Fruit fly (Drosophila melanogaster) whole organism, embryonic: Measurements from ENCODE around the gene Cyt-c1L.
A peak's percentile ranks its signal among the peaks of the same experiment; 100 is the strongest.

ENCODE experiments used
- ATbp ChIP-seq: fragments of 200-800 bp; sonication (Bioruptor generic); optimal IDR thresholded peaks from 2 replicates; lab custom pipeline; 2017; ENCODE audit warnings: missing biosample characterization, mild to moderate bottlenecking, missing genetic modification characterization, missing genetic modification reagents
- Adf1 ChIP-seq: fragments of 200-800 bp; sonication (Bioruptor generic); IDR thresholded peaks from 2 replicates; pipeline ENCODE4 v1.3.6; 2022; ENCODE audit warnings: missing biosample characterization, missing genetic modification characterization
- C15 ChIP-seq: fragments of 200-800 bp; sonication (Bioruptor generic); IDR thresholded peaks from 3 replicates; pipeline ENCODE4 v1.3.6; 2022; ENCODE audit warnings: missing biosample characterization, missing genetic modification characterization
- CG10147 ChIP-seq: fragments of 200-800 bp; sonication (Bioruptor generic); optimal IDR thresholded peaks from 2 replicates; lab custom pipeline; 2019; ENCODE audit warnings: missing biosample characterization, mild to moderate bottlenecking, missing genetic modification characterization, moderate library complexity
- CG10366 ChIP-seq: fragments of 200-800 bp; sonication (Bioruptor generic); IDR thresholded peaks from 2 replicates; pipeline ENCODE4 v1.3.6; 2022; ENCODE audit warnings: missing biosample characterization, missing genetic modification characterization
- CG12155 ChIP-seq: fragments of 200-800 bp; sonication (Bioruptor generic); optimal IDR thresholded peaks from 3 replicates; lab custom pipeline; 2016; ENCODE audit warnings: missing biosample characterization, missing genetic modification characterization
- CG1233 ChIP-seq: fragments of 200-800 bp; sonication (Bioruptor generic); optimal IDR thresholded peaks from 4 replicates; lab custom pipeline; 2018; ENCODE audit warnings: missing biosample characterization, mild to moderate bottlenecking, missing genetic modification characterization
- CG13775 ChIP-seq: fragments of 200-800 bp; sonication (Bioruptor generic); optimal IDR thresholded peaks from 3 replicates; lab custom pipeline; 2017; ENCODE audit warnings: missing biosample characterization, mild to moderate bottlenecking, missing genetic modification characterization
- CG14014 ChIP-seq: fragments of 200-800 bp; sonication (Bioruptor generic); IDR thresholded peaks from 2 replicates; pipeline ENCODE4 v1.3.6; 2022; ENCODE audit warnings: missing biosample characterization, missing genetic modification characterization
- CG1647 ChIP-seq: fragments of 200-800 bp; sonication (Bioruptor generic); optimal IDR thresholded peaks from 3 replicates; lab custom pipeline; 2016; ENCODE audit warnings: missing biosample characterization, missing genetic modification characterization
- CG17328 ChIP-seq: fragments of 200-800 bp; sonication (Bioruptor generic); IDR thresholded peaks from 2 replicates; pipeline ENCODE4 v1.3.6; 2022; ENCODE audit warnings: missing biosample characterization, missing genetic modification characterization
- CG17359 ChIP-seq: fragments of 200-800 bp; sonication (Bioruptor generic); optimal IDR thresholded peaks from 3 replicates; lab custom pipeline; 2018; ENCODE audit warnings: missing biosample characterization, mild to moderate bottlenecking, missing genetic modification characterization, moderate library complexity
- CG18262 ChIP-seq: fragments of 200-800 bp; optimal IDR thresholded peaks from 3 replicates; lab custom pipeline; 2019; ENCODE audit warnings: missing biosample characterization, mild to moderate bottlenecking, missing genetic modification characterization, moderate library complexity
- CG2199 ChIP-seq: fragments of 200-800 bp; sonication (Bioruptor generic); IDR thresholded peaks from 3 replicates; pipeline ENCODE4 v1.3.6; 2022; ENCODE audit warnings: missing biosample characterization, missing genetic modification characterization
- CG30020 ChIP-seq: fragments of 200-800 bp; optimal IDR thresholded peaks from 2 replicates; lab custom pipeline; 2019; ENCODE audit warnings: missing biosample characterization, mild to moderate bottlenecking, missing genetic modification characterization, moderate library complexity
- CG4328 ChIP-seq: fragments of 200-800 bp; sonication (Bioruptor generic); optimal IDR thresholded peaks from 3 replicates; lab custom pipeline; 2017; ENCODE audit warnings: missing biosample characterization, missing genetic modification reagents, missing genetic modification characterization
- CG4360 ChIP-seq: fragments of 200-800 bp; sonication (Bioruptor generic); IDR thresholded peaks from 2 replicates; pipeline ENCODE4 v1.3.6; 2022; ENCODE audit warnings: missing biosample characterization, missing genetic modification characterization
- CG6854 ChIP-seq: fragments of 200-800 bp; sonication (Bioruptor generic); optimal IDR thresholded peaks from 3 replicates; lab custom pipeline; 2017; ENCODE audit warnings: missing biosample characterization, mild to moderate bottlenecking, missing genetic modification characterization
- CG7372 ChIP-seq: fragments of 200-800 bp; sonication (Bioruptor generic); IDR thresholded peaks from 2 replicates; pipeline ENCODE4 v1.3.6; 2022; ENCODE audit warnings: missing biosample characterization, missing genetic modification characterization
- CG8281 ChIP-seq: fragments of 200-800 bp; sonication (Bioruptor generic); optimal IDR thresholded peaks from 2 replicates; lab custom pipeline; 2018; ENCODE audit warnings: missing biosample characterization, mild to moderate bottlenecking, missing genetic modification characterization, moderate library complexity
- CG9609 ChIP-seq: fragments of 200-800 bp; sonication (Bioruptor generic); optimal IDR thresholded peaks from 3 replicates; lab custom pipeline; 2016; ENCODE audit warnings: missing biosample characterization, missing genetic modification characterization
- D ChIP-seq, 2 experiments: fragments of 200-800 bp in 1 of 2; fragments of >200 bp in 1 of 2; sonication (Bioruptor generic) in 1 of 2; optimal IDR thresholded peaks; 2 replicates in 1 of 2; 3 replicates in 1 of 2; lab custom pipeline; 2017; ENCODE audit warnings: mild to moderate bottlenecking in 1 of 2, missing biosample characterization in 1 of 2, missing genetic modification characterization in 1 of 2, missing genetic modification reagents in 1 of 2
- GATAe ChIP-seq: fragments of 200-800 bp; sonication (Bioruptor generic); conservative IDR thresholded peaks from 2 replicates; pipeline ENCODE4 v1.3.6; 2022; ENCODE audit warnings: missing biosample characterization, missing genetic modification characterization
- Hr3 ChIP-seq: fragments of 200-800 bp; sonication (Bioruptor generic); optimal IDR thresholded peaks from 3 replicates; lab custom pipeline; 2016; ENCODE audit warnings: missing biosample characterization, missing genetic modification characterization
- MBD-R2 ChIP-seq: fragments of 200-800 bp; sonication (Bioruptor generic); IDR thresholded peaks from 2 replicates; pipeline ENCODE4 v1.3.6; 2022; ENCODE audit warnings: missing biosample characterization, missing genetic modification characterization
- MESR4 ChIP-seq: fragments of 200-800 bp; sonication (Bioruptor generic); optimal IDR thresholded peaks from 2 replicates; lab custom pipeline; 2018; ENCODE audit warnings: missing biosample characterization, mild to moderate bottlenecking, missing genetic modification characterization, moderate library complexity
- NC2α ChIP-seq: fragments of 200-800 bp; sonication (Bioruptor generic); optimal IDR thresholded peaks from 2 replicates; lab custom pipeline; 2016; ENCODE audit warnings: missing biosample characterization, missing genetic modification characterization
- Neu2 ChIP-seq: fragments of 200-800 bp; sonication (Bioruptor generic); optimal IDR thresholded peaks from 3 replicates; lab custom pipeline; 2016; ENCODE audit warnings: missing biosample characterization, missing genetic modification characterization, borderline replicate concordance
- Six4 ChIP-seq: fragments of 200-800 bp; sonication (Bioruptor generic); optimal IDR thresholded peaks from 2 replicates; lab custom pipeline; 2016; ENCODE audit warnings: missing biosample characterization, missing genetic modification characterization
- Stat92E ChIP-seq, 3 experiments: fragments of >200 bp in 2 of 3; fragments of 200-800 bp in 1 of 3; sonication (Bioruptor generic) in 1 of 3; optimal IDR thresholded peaks; 2 replicates each; lab custom pipeline; 2017 to 2019; ENCODE audit warnings: missing biosample characterization in 3 of 3, missing genetic modification characterization in 3 of 3, mild to moderate bottlenecking in 1 of 3, moderate library complexity in 1 of 3
- Usf ChIP-seq: fragments of 200-800 bp; sonication (Bioruptor generic); optimal IDR thresholded peaks from 2 replicates; lab custom pipeline; 2017; ENCODE audit warnings: missing genotype, missing biosample characterization, missing genetic modification characterization
- crol ChIP-seq: fragments of 200-800 bp; sonication (Bioruptor generic); IDR thresholded peaks from 2 replicates; pipeline ENCODE4 v1.3.6; 2022; ENCODE audit warnings: missing biosample characterization, missing genetic modification characterization
- dysf ChIP-seq: fragments of 200-800 bp; sonication (Bioruptor generic); IDR thresholded peaks from 3 replicates; pipeline ENCODE4 v1.3.6; 2022; ENCODE audit warnings: missing biosample characterization, missing genetic modification characterization
- fd102C ChIP-seq: fragments of 200-800 bp; sonication (Bioruptor generic); optimal IDR thresholded peaks from 2 replicates; lab custom pipeline; 2018; ENCODE audit warnings: missing biosample characterization, mild to moderate bottlenecking, missing genetic modification characterization, moderate library complexity
- fd64A ChIP-seq: fragments of 200-800 bp; sonication (Bioruptor generic); optimal IDR thresholded peaks from 3 replicates; lab custom pipeline; 2018; ENCODE audit warnings: missing biosample characterization, mild to moderate bottlenecking, missing genetic modification characterization
- gce ChIP-seq: fragments of 200-800 bp; sonication (Bioruptor generic); IDR thresholded peaks from 3 replicates; pipeline ENCODE4 v1.3.6; 2022; ENCODE audit warnings: missing biosample characterization, missing genetic modification characterization
- grn ChIP-seq: fragments of 200-800 bp; sonication (Bioruptor generic); optimal IDR thresholded peaks from 3 replicates; lab custom pipeline; 2017; ENCODE audit warnings: missing biosample characterization, missing genetic modification characterization
- ind ChIP-seq: fragments of 200-800 bp; sonication (Bioruptor generic); optimal IDR thresholded peaks from 3 replicates; lab custom pipeline; 2016; ENCODE audit warnings: missing biosample characterization, missing genetic modification characterization
- kay ChIP-seq: fragments of 200-800 bp; sonication (Bioruptor generic); optimal IDR thresholded peaks from 2 replicates; lab custom pipeline; 2016; ENCODE audit warnings: missing biosample characterization, missing genetic modification characterization
- mirr ChIP-seq: fragments of 200-800 bp; sonication (Bioruptor generic); optimal IDR thresholded peaks from 3 replicates; lab custom pipeline; 2018; ENCODE audit warnings: missing biosample characterization, mild to moderate bottlenecking, missing genetic modification characterization
- odd ChIP-seq: fragments of 200-800 bp; sonication (Bioruptor generic); optimal IDR thresholded peaks from 2 replicates; lab custom pipeline; 2017; ENCODE audit warnings: missing biosample characterization, mild to moderate bottlenecking, missing genetic modification characterization
- otp ChIP-seq: fragments of 200-800 bp; sonication (Bioruptor generic); IDR thresholded peaks from 3 replicates; pipeline ENCODE4, ENCODE4 v1.3.6; 2022; ENCODE audit warnings: missing biosample characterization, missing genetic modification characterization
- pho ChIP-seq: fragments of 200-800 bp; sonication (Bioruptor generic); optimal IDR thresholded peaks from 2 replicates; lab custom pipeline; 2016; ENCODE audit warnings: missing biosample characterization, missing genetic modification characterization
- rib ChIP-seq: fragments of 200-800 bp; sonication (Bioruptor generic); IDR thresholded peaks from 2 replicates; pipeline ENCODE4 v1.3.6; 2022; ENCODE audit warnings: missing biosample characterization, missing genetic modification characterization
- run ChIP-seq: fragments of 200-800 bp; sonication (Bioruptor generic); optimal IDR thresholded peaks from 3 replicates; lab custom pipeline; 2018; ENCODE audit warnings: missing biosample characterization, mild to moderate bottlenecking, missing genetic modification characterization
- seq ChIP-seq: fragments of 200-800 bp; sonication (Bioruptor generic); IDR thresholded peaks from 2 replicates; pipeline ENCODE4 v1.3.6; 2022; ENCODE audit warnings: missing biosample characterization, missing genetic modification characterization
- stc ChIP-seq: fragments of 200-800 bp; sonication (Bioruptor generic); IDR thresholded peaks from 2 replicates; pipeline ENCODE4 v1.3.6; 2022; ENCODE audit warnings: missing biosample characterization, missing genetic modification characterization
- ttk ChIP-seq: fragments of 200-800 bp; sonication (Bioruptor generic); IDR thresholded peaks from 2 replicates; pipeline ENCODE4 v2.1.2; 2022; ENCODE audit warnings: missing biosample characterization, missing genetic modification characterization
- tx ChIP-seq: fragments of 200-800 bp; sonication (Bioruptor generic); optimal IDR thresholded peaks from 2 replicates; lab custom pipeline; 2016; ENCODE audit warnings: missing biosample characterization, missing genetic modification characterization

Cyt-c1L gene

dm6 chr3R:29204612-29205480 is 913 bp upstream of the Cyt-c1L start (continued):
- 0 out of 2 replicates have a peak, but pooled peaks have one; percentile 11 for TF ChIP-seq CG14014 (GFP tag; lab: Robert Waterston, UW)
- no peak; the same call in 1 of the 2 replicates for TF ChIP-seq Adf1 (GFP tag; lab: Robert Waterston, UW)
- TF ChIP-seq CG30020 (tag; lab: Kevin White, UChicago) = peak; percentile 1
- TF ChIP-seq kay = peak; percentile 52
- TF ChIP-seq CG17328 (GFP tag; lab: Robert Waterston, UW) = peak; percentile 77
- TF ChIP-seq fd64A (GFP tag; lab: Kevin White, UChicago) = peak; percentile 79
- peak; percentile 68 for TF ChIP-seq CG1233
- TF ChIP-seq Usf = peak; percentile 39
- peak; percentile 58 for TF ChIP-seq CG8281
- TF ChIP-seq crol = peak; percentile 40; the same call in 1 of the 2 replicates
- peak; percentile 80 for TF ChIP-seq dysf (GFP tag; lab: Robert Waterston, UW)
- peak; percentile 65 for TF ChIP-seq run (tag; lab: Kevin White, UChicago)
- TF ChIP-seq grn = no peak
- TF ChIP-seq C15 (GFP tag; lab: Robert Waterston, UW) = no peak
- no peak for TF ChIP-seq CG10147 (GFP tag; lab: Kevin White, UChicago)
- peak; percentile 77 for TF ChIP-seq ttk (GFP tag; lab: Robert Waterston, UW)
- no peak for TF ChIP-seq D (optimal IDR thresholded peaks at IDR 0.05; lab: Kevin White, UChicago)
- peak; percentile 87 for TF ChIP-seq D (GFP tag; optimal IDR thresholded peaks at IDR 0.05; lab: Kevin White, UChicago)
- TF ChIP-seq seq (GFP tag; lab: Robert Waterston, UW) = peak; percentile 44; the same call in 1 of the 2 replicates
- peak; percentile 56 for TF ChIP-seq Hr3 (GFP tag; lab: Kevin White, UChicago)
- peak; percentile 99 for TF ChIP-seq CG4360 (GFP tag; lab: Robert Waterston, UW)
- TF ChIP-seq Neu2 (GFP tag; lab: Kevin White, UChicago) = no peak
- peak; percentile 53 for TF ChIP-seq CG1647 (GFP tag; lab: Kevin White, UChicago)
- no peak for TF ChIP-seq rib (GFP tag; lab: Robert Waterston, UW)
- peak; percentile 44 for TF ChIP-seq CG4328 (GFP tag; lab: Kevin White, UChicago)
- TF ChIP-seq Stat92E (GFP tag; optimal IDR thresholded peaks at IDR 0.05; lab: Kevin White, UChicago) = no peak
- no peak for TF ChIP-seq fd102C (GFP tag; lab: Kevin White, UChicago)
- TF ChIP-seq GATAe = no peak
- peak; percentile 79 for TF ChIP-seq stc (GFP tag; lab: Robert Waterston, UW)
- peak; percentile 42 for TF ChIP-seq CG13775 (GFP tag; lab: Kevin White, UChicago)
- peak; percentile 61 for TF ChIP-seq odd (GFP tag; lab: Kevin White, UChicago)
- TF ChIP-seq CG18262 (tag; lab: Kevin White, UChicago) = peak; percentile 86
- TF ChIP-seq tx (GFP tag; lab: Kevin White, UChicago) = peak; percentile 62
- TF ChIP-seq CG12155 (GFP tag; lab: Kevin White, UChicago) = peak; percentile 54
- TF ChIP-seq otp = peak; percentile 80
- peak; percentile 85 for TF ChIP-seq CG17359 (tag; lab: Kevin White, UChicago)
- TF ChIP-seq pho = peak; percentile 9
- peak; percentile 79 for TF ChIP-seq ind
- no peak for TF ChIP-seq MBD-R2 (GFP tag; lab: Robert Waterston, UW)
- TF ChIP-seq NC2α (GFP tag; lab: Kevin White, UChicago) = peak; percentile 53
- no peak for TF ChIP-seq MESR4 (GFP tag; lab: Kevin White, UChicago)
- peak; percentile 76 for TF ChIP-seq CG10366 (GFP tag; lab: Robert Waterston, UW)
- no peak for TF ChIP-seq mirr (GFP tag; lab: Kevin White, UChicago)
- TF ChIP-seq CG9609 (GFP tag; lab: Kevin White, UChicago) = peak; percentile 72
- TF ChIP-seq CG7372 (GFP tag; lab: Robert Waterston, UW) = peak; percentile 48; the same call in 1 of the 2 replicates
- TF ChIP-seq gce = peak; percentile 76
- TF ChIP-seq CG6854 = peak; percentile 28
- TF ChIP-seq CG2199 (GFP tag; lab: Robert Waterston, UW) = peak; percentile 76; the same call in 2 of the 3 replicates
- peak; percentile 80 for TF ChIP-seq Six4 (GFP tag; lab: Kevin White, UChicago)
- TF ChIP-seq ATbp (GFP tag; lab: Kevin White, UChicago) = peak; percentile 86
